Fruit fly (Drosophila melanogaster) whole organism, embryonic: Measurements from ENCODE around the gene CG14401.
A peak's percentile ranks its signal among the peaks of the same experiment; 100 is the strongest.

Experiments used
- CG1024 ChIP-seq: fragments of 200-800 bp; sonication (Bioruptor generic); IDR thresholded peaks from 2 replicates; pipeline ENCODE4 v1.3.6; 2022; ENCODE audit warnings: missing biosample characterization, missing genetic modification characterization
- CG13296 ChIP-seq: fragments of 200-800 bp; sonication (Bioruptor generic); optimal IDR thresholded peaks from 3 replicates; lab custom pipeline; 2018; ENCODE audit warnings: missing biosample characterization, mild to moderate bottlenecking, missing genetic modification characterization
- CG15011 ChIP-seq: fragments of 200-800 bp; sonication (Bioruptor generic); optimal IDR thresholded peaks from 3 replicates; lab custom pipeline; 2018; ENCODE audit warnings: missing biosample characterization, mild to moderate bottlenecking, missing genetic modification characterization
- CG1792 ChIP-seq: fragments of 200-800 bp; sonication (Bioruptor generic); optimal IDR thresholded peaks from 2 replicates; lab custom pipeline; 2016; ENCODE audit warnings: missing biosample characterization, missing genetic modification characterization
- CG2202 ChIP-seq: fragments of 200-800 bp; sonication (Bioruptor generic); optimal IDR thresholded peaks from 2 replicates; lab custom pipeline; 2018; ENCODE audit warnings: missing biosample characterization, mild to moderate bottlenecking, missing genetic modification characterization
- CG3065 ChIP-seq: fragments of 200-800 bp; sonication (Bioruptor generic); optimal IDR thresholded peaks from 2 replicates; lab custom pipeline; 2016; ENCODE audit warnings: missing biosample characterization, missing genetic modification characterization
- CG31441 ChIP-seq: fragments of 200-800 bp; sonication (Bioruptor generic); IDR thresholded peaks from 2 replicates; pipeline ENCODE4 v1.3.6; 2022; ENCODE audit warnings: missing biosample characterization, missing genetic modification characterization
- CG3281 ChIP-seq: fragments of 200-800 bp; sonication (Bioruptor generic); optimal IDR thresholded peaks from 3 replicates; lab custom pipeline; 2017; ENCODE audit warnings: missing biosample characterization, mild to moderate bottlenecking, missing genetic modification characterization
- CG3847 ChIP-seq: fragments of 200-800 bp; sonication (Bioruptor generic); IDR thresholded peaks from 2 replicates; pipeline ENCODE4 v1.3.6; 2022; ENCODE audit warnings: missing biosample characterization, missing genetic modification characterization
- CG4328 ChIP-seq: fragments of 200-800 bp; sonication (Bioruptor generic); optimal IDR thresholded peaks from 3 replicates; lab custom pipeline; 2017; ENCODE audit warnings: missing biosample characterization, missing genetic modification reagents, missing genetic modification characterization
- CG6272 ChIP-seq: fragments of 200-800 bp; sonication (Bioruptor generic); IDR thresholded peaks from 2 replicates; pipeline ENCODE4 v1.3.6; 2022; ENCODE audit warnings: missing biosample characterization, missing genetic modification characterization
- CG6683 ChIP-seq: fragments of 200-800 bp; sonication (Bioruptor generic); optimal IDR thresholded peaks from 2 replicates; lab custom pipeline; 2017; ENCODE audit warnings: missing biosample characterization, mild to moderate bottlenecking, missing genetic modification characterization, missing genetic modification reagents
- CG6765 ChIP-seq: fragments of 200-800 bp; sonication (Bioruptor generic); optimal IDR thresholded peaks from 3 replicates; lab custom pipeline; 2017; ENCODE audit warnings: missing biosample characterization, mild to moderate bottlenecking, missing genetic modification characterization
- CG8944 ChIP-seq: fragments of 200-800 bp; sonication (Bioruptor generic); optimal IDR thresholded peaks from 3 replicates; lab custom pipeline; 2016; ENCODE audit warnings: missing biosample characterization, missing genetic modification characterization
- CG9932 ChIP-seq: fragments of 200-800 bp; sonication (Bioruptor generic); IDR thresholded peaks from 2 replicates; pipeline ENCODE4 v1.3.6; 2022; ENCODE audit warnings: missing biosample characterization, missing genetic modification characterization
- CkIIα-i1 ChIP-seq: fragments of 200-800 bp; sonication (Bioruptor generic); IDR thresholded peaks from 2 replicates; pipeline ENCODE4 v1.3.6; 2022; ENCODE audit warnings: missing biosample characterization, missing genetic modification characterization
- CrebB ChIP-seq: fragments of 200-800 bp; sonication (Bioruptor generic); optimal IDR thresholded peaks from 3 replicates; lab custom pipeline; 2018; ENCODE audit warnings: missing biosample characterization, mild to moderate bottlenecking, missing genetic modification characterization
- Dip2 ChIP-seq: fragments of 200-800 bp; sonication (Bioruptor generic); IDR thresholded peaks from 2 replicates; pipeline ENCODE4 v1.3.6; 2022; ENCODE audit warnings: missing biosample characterization, missing genetic modification characterization
- Doc3 ChIP-seq: fragments of 200-800 bp; sonication (Bioruptor generic); IDR thresholded peaks from 3 replicates; pipeline ENCODE4 v1.3.6; 2022; ENCODE audit warnings: missing biosample characterization, missing genetic modification characterization; ENCODE audit not compliant: partially characterized antibody
- H15 ChIP-seq: fragments of 200-800 bp; sonication (Bioruptor generic); IDR thresholded peaks from 3 replicates; pipeline ENCODE4 v1.3.6; 2022; ENCODE audit warnings: missing biosample characterization, missing genetic modification characterization
- Lim3 ChIP-seq: fragments of 200-800 bp; sonication (Bioruptor generic); IDR thresholded peaks from 2 replicates; pipeline ENCODE4 v1.3.6; 2022; ENCODE audit warnings: missing biosample characterization, missing genetic modification characterization
- Lpt ChIP-seq: fragments of >200 bp; optimal IDR thresholded peaks from 2 replicates; lab custom pipeline; 2018; ENCODE audit warnings: missing biosample characterization, missing genetic modification characterization
- NC2β ChIP-seq: fragments of 200-800 bp; sonication (Bioruptor generic); optimal IDR thresholded peaks from 2 replicates; lab custom pipeline; 2016; ENCODE audit warnings: missing biosample characterization, missing genetic modification characterization
- NFAT ChIP-seq: fragments of 200-800 bp; sonication (Bioruptor generic); IDR thresholded peaks from 2 replicates; pipeline ENCODE4 v1.3.6; 2022; ENCODE audit warnings: missing biosample characterization, missing genetic modification characterization
- Nf-YC ChIP-seq: fragments of 200-800 bp; optimal IDR thresholded peaks from 3 replicates; lab custom pipeline; 2019; ENCODE audit warnings: missing biosample characterization, mild to moderate bottlenecking, missing genetic modification characterization, moderate library complexity
- Rx ChIP-seq: fragments of 200-800 bp; sonication (Bioruptor generic); IDR thresholded peaks from 2 replicates; pipeline ENCODE4 v1.3.6; 2022; ENCODE audit warnings: missing biosample characterization, missing genetic modification characterization
- Ssrp ChIP-seq: fragments of 200-800 bp; sonication (Bioruptor generic); optimal IDR thresholded peaks from 2 replicates; lab custom pipeline; 2018; ENCODE audit warnings: missing biosample characterization, mild to moderate bottlenecking, missing genetic modification characterization, moderate library complexity
- amos ChIP-seq: fragments of 200-800 bp; sonication (Bioruptor generic); IDR thresholded peaks from 2 replicates; pipeline ENCODE4 v1.3.6; 2022; ENCODE audit warnings: missing biosample characterization, missing genetic modification characterization; ENCODE audit not compliant: partially characterized antibody
- ash1 ChIP-seq: fragments of 200-800 bp; sonication (Bioruptor generic); optimal IDR thresholded peaks from 2 replicates; lab custom pipeline; 2018; ENCODE audit warnings: missing biosample characterization, mild to moderate bottlenecking, missing genetic modification characterization
- bcd ChIP-seq: fragments of 200-800 bp; sonication (Bioruptor generic); optimal IDR thresholded peaks from 2 replicates; lab custom pipeline; 2017; ENCODE audit warnings: missing biosample characterization, mild to moderate bottlenecking, missing genetic modification characterization
- chn ChIP-seq: fragments of 200-800 bp; sonication (Bioruptor generic); optimal IDR thresholded peaks from 2 replicates; lab custom pipeline; 2016; ENCODE audit warnings: missing biosample characterization, missing genetic modification characterization
- da ChIP-seq: fragments of 200-800 bp; sonication (Bioruptor generic); optimal IDR thresholded peaks from 2 replicates; lab custom pipeline; 2016; ENCODE audit warnings: missing biosample characterization, missing genetic modification characterization
- fd96Cb ChIP-seq: fragments of 200-800 bp; sonication (Bioruptor generic); optimal IDR thresholded peaks from 2 replicates; lab custom pipeline; 2018; ENCODE audit warnings: missing biosample characterization, mild to moderate bottlenecking, missing genetic modification characterization, moderate library complexity
- gem ChIP-seq: fragments of 200-800 bp; sonication (Bioruptor generic); optimal IDR thresholded peaks from 2 replicates; lab custom pipeline; 2019; ENCODE audit warnings: missing biosample characterization, mild to moderate bottlenecking, missing genetic modification characterization, moderate library complexity
- grau ChIP-seq: fragments of 200-800 bp; optimal IDR thresholded peaks from 3 replicates; lab custom pipeline; 2019; ENCODE audit warnings: missing biosample characterization, mild to moderate bottlenecking, missing genetic modification characterization, moderate library complexity
- her ChIP-seq: fragments of 200-800 bp; sonication (Bioruptor generic); optimal IDR thresholded peaks from 2 replicates; lab custom pipeline; 2016; ENCODE audit warnings: missing biosample characterization, missing genetic modification characterization
- insv ChIP-seq, 2 experiments: fragments of 200-800 bp; sonication (Bioruptor generic); optimal IDR thresholded peaks; 3 replicates each; lab custom pipeline; 2016 to 2018; ENCODE audit warnings: missing biosample characterization in 2 of 2, missing genetic modification characterization in 2 of 2
- luna ChIP-seq: fragments of 200-800 bp; sonication (Bioruptor generic); optimal IDR thresholded peaks from 2 replicates; lab custom pipeline; 2016; ENCODE audit warnings: missing biosample characterization, missing genetic modification characterization
- onecut ChIP-seq: fragments of 200-800 bp; sonication (Bioruptor generic); IDR thresholded peaks from 2 replicates; pipeline ENCODE4 v1.3.6; 2022; ENCODE audit warnings: missing biosample characterization, missing genetic modification characterization
- org-1 ChIP-seq: fragments of 200-800 bp; sonication (Bioruptor generic); optimal IDR thresholded peaks from 2 replicates; lab custom pipeline; 2017; ENCODE audit warnings: missing biosample characterization, missing genetic modification characterization
- otp ChIP-seq: fragments of 200-800 bp; sonication (Bioruptor generic); IDR thresholded peaks from 3 replicates; pipeline ENCODE4, ENCODE4 v1.3.6; 2022; ENCODE audit warnings: missing biosample characterization, missing genetic modification characterization
- pan ChIP-seq, 4 experiments: fragments of >200 bp in 3 of 4; fragments of 200-800 bp in 1 of 4; sonication (Bioruptor generic) in 1 of 4; optimal IDR thresholded peaks in 3 of 4; IDR thresholded peaks in 1 of 4; 2 replicates each; pipeline versions ENCODE4 v1.3.6 to Lab custom; 2017 to 2022; ENCODE audit warnings: missing biosample characterization in 2 of 4, missing genetic modification characterization in 2 of 4, mixed read lengths in 1 of 4
- pros ChIP-seq: fragments of 200-800 bp; sonication (Bioruptor generic); optimal IDR thresholded peaks from 3 replicates; lab custom pipeline; 2019; ENCODE audit warnings: missing biosample characterization, mild to moderate bottlenecking, missing genetic modification characterization, moderate library complexity
- sd ChIP-seq: fragments of 200-800 bp; sonication (Bioruptor generic); optimal IDR thresholded peaks from 3 replicates; lab custom pipeline; 2018; ENCODE audit warnings: missing biosample characterization, mild to moderate bottlenecking, missing genetic modification characterization, moderate library complexity
- sqz ChIP-seq: fragments of 200-800 bp; sonication (Bioruptor generic); optimal IDR thresholded peaks from 3 replicates; lab custom pipeline; 2018; ENCODE audit warnings: missing biosample characterization, mild to moderate bottlenecking, missing genetic modification characterization
- vnd ChIP-seq: fragments of 200-800 bp; sonication (Bioruptor generic); IDR thresholded peaks from 3 replicates; pipeline ENCODE4 v1.3.6; 2022; ENCODE audit warnings: missing biosample characterization, missing genetic modification characterization; ENCODE audit not compliant: partially characterized antibody
- wdn ChIP-seq: fragments of 200-800 bp; sonication (Bioruptor generic); IDR thresholded peaks from 2 replicates; pipeline ENCODE4 v1.3.6; 2022; ENCODE audit warnings: missing biosample characterization, missing genetic modification characterization
- wor ChIP-seq: fragments of 200-800 bp; sonication (Bioruptor generic); IDR thresholded peaks from 2 replicates; pipeline ENCODE4 v1.3.6; 2022; ENCODE audit warnings: missing biosample characterization, missing genetic modification characterization
- zen ChIP-seq: fragments of 200-800 bp; sonication (Bioruptor generic); optimal IDR thresholded peaks from 3 replicates; lab custom pipeline; 2018; ENCODE audit warnings: missing biosample characterization, mild to moderate bottlenecking, missing genetic modification characterization, moderate library complexity

CG14401 gene

DNA sequence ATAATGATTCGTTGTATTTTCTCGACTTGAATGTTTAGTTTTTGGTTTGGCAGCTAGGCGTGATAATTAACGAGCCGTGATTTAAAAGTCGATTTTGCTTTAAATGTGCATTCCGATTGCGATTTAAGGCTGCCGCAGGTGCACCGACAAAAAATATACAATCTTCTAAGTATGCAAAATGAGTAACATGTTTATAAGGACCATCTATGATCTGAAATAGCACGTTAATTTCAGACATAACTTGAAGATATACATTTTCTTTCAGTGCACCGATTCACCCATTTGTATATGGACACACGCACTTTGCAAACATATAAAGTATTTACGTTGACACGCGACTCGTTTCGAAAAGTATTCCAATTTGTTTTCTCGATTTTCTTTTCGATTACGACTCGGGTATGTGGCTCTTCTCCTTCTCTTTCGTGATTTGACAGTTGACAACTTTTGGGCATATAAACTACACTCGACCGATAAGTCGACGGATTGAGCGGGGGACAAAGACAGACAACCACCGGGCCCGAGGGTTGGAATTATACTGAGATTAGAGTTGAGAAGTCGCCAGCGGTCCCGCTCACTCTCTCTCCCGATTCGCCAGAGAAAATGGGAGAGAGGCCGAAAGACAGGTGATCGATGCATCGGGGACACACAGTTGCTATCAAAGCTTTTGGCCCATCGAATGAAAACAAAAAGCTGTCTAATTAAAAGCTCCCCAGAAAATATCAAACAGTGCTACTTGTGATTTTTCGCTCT is 20.4 kb downstream of the CG14401 start (continued):
- TF ChIP-seq CG8944 (GFP tag; lab: Kevin White, UChicago) (no peak), sqz (GFP tag; lab: Kevin White, UChicago) (no peak), CG6272 (GFP tag; lab: Robert Waterston, UW) (no peak), CG1024 (no peak), onecut (GFP tag; lab: Robert Waterston, UW) (no peak), insv (GFP tag; optimal IDR thresholded peaks at IDR 0.05; lab: Kevin White, UChicago) (no peak), fd96Cb (tag; lab: Kevin White, UChicago) (peak; percentile 51), pros (GFP tag; lab: Kevin White, UChicago) (no peak), CG1792 (GFP tag; lab: Kevin White, UChicago) (peak; percentile 6), grau (tag; lab: Kevin White, UChicago) (peak; percentile 33), sd (tag; lab: Kevin White, UChicago) (peak; percentile 63), CG13296 (GFP tag; lab: Kevin White, UChicago) (no peak), luna (no peak), chn (no peak), CG6683 (no peak), CG3281 (peak; percentile 14), CG3065 (no peak), otp (GFP tag; lab: Robert Waterston, UW) (no peak), Rx (GFP tag; lab: Robert Waterston, UW) (0 out of 2 replicates have a peak, but pooled peaks have one; percentile 8), Lpt (GFP tag; lab: Kevin White, UChicago) (no peak), Nf-YC (peak; percentile 72), gem (tag; lab: Kevin White, UChicago) (peak; percentile 61), wdn (no peak), CG2202 (tag; lab: Kevin White, UChicago) (peak; percentile 7), ash1 (GFP tag; lab: Kevin White, UChicago) (no peak), CG9932 (GFP tag; lab: Robert Waterston, UW) (no peak), Dip2 (GFP tag; lab: Robert Waterston, UW) (no peak), CG31441 (GFP tag; lab: Robert Waterston, UW) (0 out of 2 replicates have a peak, but pooled peaks have one; percentile 46), wor (no peak), da (no peak), CG3847 (no peak), CrebB (tag; lab: Kevin White, UChicago) (peak; percentile 39), CG4328 (GFP tag; lab: Kevin White, UChicago) (no peak), Ssrp (tag; lab: Kevin White, UChicago) (peak; percentile 45), bcd (GFP tag; lab: Kevin White, UChicago) (peak; percentile 43), Lim3 (GFP tag; lab: Robert Waterston, UW) (no peak), her (GFP tag; lab: Kevin White, UChicago) (no peak), pan (optimal IDR thresholded peaks at IDR 0.05; lab: Kevin White, UChicago) (no peak), pan (GFP tag; optimal IDR thresholded peaks at IDR 0.05 in 1 of 2, IDR thresholded peaks at IDR 0.05 in 1 of 2) (no peak), NC2β (GFP tag; lab: Kevin White, UChicago) (peak; percentile 9), CkIIα-i1 (no peak), H15 (GFP tag; lab: Robert Waterston, UW) (0 out of 3 replicates have a peak, but pooled peaks have one; percentile 35), CG6765 (no peak), zen (tag; lab: Kevin White, UChicago) (no peak), org-1 (GFP tag; lab: Kevin White, UChicago) (peak; percentile 38), Doc3 (GFP tag; lab: Robert Waterston, UW) (no peak), NFAT (GFP tag; lab: Robert Waterston, UW) (no peak), amos (GFP tag; lab: Robert Waterston, UW) (no peak; the same call in 1 of the 2 replicates), vnd (GFP tag; lab: Robert Waterston, UW) (no peak), CG15011 (GFP tag; lab: Kevin White, UChicago) (no peak)
